Worm (Caenorhabditis elegans) whole organism, L4/young adult: Measurements from ENCODE around the gene fbxa-98.
"Not testable (repeated sequence)": the region's sequence is repeated elsewhere in the genome, so short reads cannot be mapped to it uniquely, and the experiment has no call there.

Experiments
- W03F9.2 ChIP-seq: fragments of 150-350 bp; optimal IDR thresholded peaks from 2 replicates; lab custom pipeline; 2014; ENCODE audit warnings: missing biosample characterization, missing genetic modification characterization
- dao-5 ChIP-seq: sonication (generic microtip); optimal IDR thresholded peaks from 2 replicates; lab custom pipeline; 2016; ENCODE audit warnings: missing genotype, missing genetic modification characterization, moderate library complexity, missing compliant biosample characterization
- him-1 ChIP-seq: sonication (generic microtip); optimal IDR thresholded peaks from 2 replicates; lab custom pipeline; 2016; ENCODE audit warnings: missing genotype, missing genetic modification reagents, missing genetic modification characterization, missing compliant biosample characterization

ce11 chrIV:13659449-13659848 is 26.2 kb downstream of the fbxa-98 start, which contains the start of gene Y45F10C.1:
- not testable (repeated sequence) for TF ChIP-seq dao-5 (tag; lab: Kevin White, UChicago); him-1; W03F9.2 (tag; lab: Kevin White, UChicago)
